Worm (Caenorhabditis elegans): ENCODE data around the gene nhr-175.

DNA sequence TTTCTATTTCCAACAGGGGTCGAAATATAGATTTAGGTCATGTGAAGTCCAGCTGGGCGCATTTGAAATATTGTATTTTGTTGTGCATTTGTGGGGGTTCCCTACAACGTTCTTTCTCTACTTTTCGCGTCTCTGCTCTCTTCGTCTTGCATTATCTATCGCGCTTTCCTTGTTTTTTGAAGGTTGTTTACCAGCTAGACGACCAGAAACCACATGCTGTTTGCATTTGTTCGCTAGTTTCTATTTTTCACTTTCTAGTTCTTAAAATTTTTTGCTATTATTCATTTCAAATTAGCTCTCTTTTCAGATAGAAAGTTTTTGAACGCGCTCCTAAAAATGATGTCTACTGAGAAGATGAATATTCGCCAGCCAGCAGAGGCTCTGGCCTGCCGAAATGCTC, 27.1 kb upstream of the nhr-175 start, which contains the start of gene F55B12.10:
- TF ChIP-seq ama-1 (optimal IDR thresholded peaks at IDR 0.05) = no peak
- no peak for TF ChIP-seq ceh-13 (GFP tag; optimal IDR thresholded peaks at IDR 0.05)
- no peak for TF ChIP-seq scrt-1 (GFP tag; IDR thresholded peaks at IDR 0.05)
- TF ChIP-seq pes-1 (GFP tag; IDR thresholded peaks at IDR 0.05) = no peak
- TF ChIP-seq tra-4 (tag; optimal IDR thresholded peaks at IDR 0.05) = no peak
- TF ChIP-seq aly-1 (tag; optimal IDR thresholded peaks at IDR 0.05) = no peak
- no peak for TF ChIP-seq tbx-37 (GFP tag; conservative IDR thresholded peaks at IDR 0.05)
- no peak for TF ChIP-seq hmg-4 (GFP tag; optimal IDR thresholded peaks at IDR 0.05)
- no peak for TF ChIP-seq B0310.2 (tag; optimal IDR thresholded peaks at IDR 0.05)
- TF ChIP-seq ets-7 (tag; optimal IDR thresholded peaks at IDR 0.05) = no peak

Data from whole organism, early embryonic.